Fruit fly (Drosophila melanogaster) whole organism, pupa: ENCODE results near the gene CG33096.

ENCODE experiments used
- CG10348 ChIP-seq: fragments of 200-800 bp; sonication (Bioruptor generic); IDR thresholded peaks from 2 replicates; pipeline ENCODE4 v1.3.6; 2022; ENCODE audit warnings: missing biosample characterization, missing genetic modification characterization
- CG14655 ChIP-seq: fragments of 200-800 bp; sonication (Bioruptor generic); optimal IDR thresholded peaks from 3 replicates; lab custom pipeline; 2017; ENCODE audit warnings: mild to moderate bottlenecking, missing biosample characterization, missing genetic modification reagents, missing genetic modification characterization
- CG8301 ChIP-seq: fragments of 200-800 bp; sonication (Bioruptor generic); optimal IDR thresholded peaks from 2 replicates; lab custom pipeline; 2018; ENCODE audit warnings: missing biosample characterization, mild to moderate bottlenecking, missing genetic modification characterization
- Snoo ChIP-seq: fragments of 200-800 bp; sonication (Bioruptor generic); optimal IDR thresholded peaks from 3 replicates; lab custom pipeline; 2017; ENCODE audit warnings: missing biosample characterization, mild to moderate bottlenecking, missing genetic modification characterization, inconsistent platforms

DNA sequence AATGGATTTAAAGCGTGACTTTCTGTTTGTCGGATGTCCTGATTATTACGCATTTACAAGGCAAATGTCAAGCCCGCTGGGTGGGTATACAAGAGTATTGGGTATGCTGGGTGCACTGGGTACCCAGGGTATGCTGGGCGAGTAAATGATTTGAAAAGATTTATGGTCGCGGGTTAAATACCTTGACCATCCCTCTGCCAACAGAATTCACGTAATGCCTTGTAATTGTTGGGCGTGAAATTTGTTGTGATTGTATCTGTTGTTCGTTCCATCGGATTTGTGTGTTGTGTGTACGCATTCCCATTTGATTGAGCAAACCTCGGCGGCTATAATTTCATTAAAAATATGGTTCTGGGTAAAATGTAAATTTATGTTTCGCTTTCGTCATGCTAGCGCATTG is 18.8 kb upstream of the CG33096 start:
- TF ChIP-seq CG14655 (GFP tag; lab: Kevin White, UChicago) (no peak), CG10348 (GFP tag; lab: Robert Waterston, UW) (no peak), Snoo (tag; lab: Kevin White, UChicago) (no peak), CG8301 (no peak)
